Fruit fly (Drosophila melanogaster) whole organism, embryonic: ENCODE measurements around the gene CG7806.
A peak's percentile ranks its signal among the peaks of the same experiment; 100 is the strongest.

Experiments used
- ATbp ChIP-seq: fragments of 200-800 bp; sonication (Bioruptor generic); optimal IDR thresholded peaks from 2 replicates; lab custom pipeline; 2017; ENCODE audit warnings: missing biosample characterization, mild to moderate bottlenecking, missing genetic modification characterization, missing genetic modification reagents
- Atf-2 ChIP-seq: fragments of 200-800 bp; sonication (Bioruptor generic); optimal IDR thresholded peaks from 2 replicates; lab custom pipeline; 2016; ENCODE audit warnings: missing biosample characterization, missing genetic modification characterization
- CG11504 ChIP-seq: fragments of 200-800 bp; sonication (Bioruptor generic); optimal IDR thresholded peaks from 3 replicates; lab custom pipeline; 2019; ENCODE audit warnings: missing biosample characterization, mild to moderate bottlenecking, missing genetic modification characterization, moderate library complexity
- CG11696 ChIP-seq: fragments of 200-800 bp; sonication (Bioruptor generic); IDR thresholded peaks from 2 replicates; pipeline ENCODE4 v1.3.6; 2022; ENCODE audit warnings: missing biosample characterization, missing genetic modification characterization
- CG12744 ChIP-seq: fragments of 200-800 bp; sonication (Bioruptor generic); optimal IDR thresholded peaks from 2 replicates; lab custom pipeline; 2016; ENCODE audit warnings: missing biosample characterization, missing genetic modification characterization
- CG15479 ChIP-seq: fragments of 200-800 bp; sonication (Bioruptor generic); optimal IDR thresholded peaks from 3 replicates; lab custom pipeline; 2019; ENCODE audit warnings: missing biosample characterization, mild to moderate bottlenecking, missing genetic modification characterization, moderate library complexity
- CG1603 ChIP-seq: fragments of 200-800 bp; sonication (Bioruptor generic); optimal IDR thresholded peaks from 2 replicates; lab custom pipeline; 2019; ENCODE audit warnings: missing biosample characterization, mild to moderate bottlenecking, missing genetic modification characterization, moderate library complexity
- CG16779 ChIP-seq: fragments of 200-800 bp; sonication (Bioruptor generic); IDR thresholded peaks from 2 replicates; pipeline ENCODE4 v1.3.6; 2022; ENCODE audit warnings: missing biosample characterization, missing genetic modification characterization
- CG17385 ChIP-seq: fragments of 200-800 bp; sonication (Bioruptor generic); optimal IDR thresholded peaks from 3 replicates; lab custom pipeline; 2018; ENCODE audit warnings: missing biosample characterization, mild to moderate bottlenecking, missing genetic modification characterization
- CG30020 ChIP-seq: fragments of 200-800 bp; optimal IDR thresholded peaks from 2 replicates; lab custom pipeline; 2019; ENCODE audit warnings: missing biosample characterization, mild to moderate bottlenecking, missing genetic modification characterization, moderate library complexity
- CG34376 ChIP-seq: fragments of 200-800 bp; sonication (Bioruptor generic); optimal IDR thresholded peaks from 2 replicates; lab custom pipeline; 2018; ENCODE audit warnings: missing biosample characterization, mild to moderate bottlenecking, missing genetic modification characterization
- CG3995 ChIP-seq: fragments of 200-800 bp; sonication (Bioruptor generic); optimal IDR thresholded peaks from 3 replicates; lab custom pipeline; 2016; ENCODE audit warnings: missing biosample characterization, missing genetic modification characterization
- CG7745 ChIP-seq: fragments of 200-800 bp; sonication (Bioruptor generic); optimal IDR thresholded peaks from 2 replicates; lab custom pipeline; 2018; ENCODE audit warnings: missing biosample characterization, mild to moderate bottlenecking, missing genetic modification characterization, moderate library complexity
- CG7963 ChIP-seq: fragments of 200-800 bp; sonication (Bioruptor generic); IDR thresholded peaks from 3 replicates; pipeline ENCODE4 v1.3.6; 2022; ENCODE audit warnings: missing biosample characterization, missing genetic modification characterization; ENCODE audit not compliant: partially characterized antibody
- CG8290 ChIP-seq, 3 experiments: fragments of 200-800 bp; sonication (Bioruptor generic); optimal IDR thresholded peaks; 2 replicates each; lab custom pipeline; 2016 to 2019; ENCODE audit warnings: missing biosample characterization in 3 of 3, missing genetic modification characterization in 3 of 3, mild to moderate bottlenecking in 2 of 3, moderate library complexity in 1 of 3
- CHES-1-like ChIP-seq: fragments of 200-800 bp; sonication (Bioruptor generic); optimal IDR thresholded peaks from 2 replicates; lab custom pipeline; 2016; ENCODE audit warnings: missing biosample characterization, missing genetic modification characterization
- CrebB ChIP-seq: fragments of 200-800 bp; sonication (Bioruptor generic); optimal IDR thresholded peaks from 3 replicates; lab custom pipeline; 2018; ENCODE audit warnings: missing biosample characterization, mild to moderate bottlenecking, missing genetic modification characterization
- Dip3 ChIP-seq: fragments of 200-800 bp; sonication (Bioruptor generic); optimal IDR thresholded peaks from 3 replicates; lab custom pipeline; 2016; ENCODE audit warnings: missing biosample characterization, missing genetic modification characterization
- Dll ChIP-seq: fragments of 200-800 bp; sonication (Bioruptor generic); IDR thresholded peaks from 4 replicates; pipeline ENCODE4 v1.3.6; 2022; ENCODE audit warnings: missing biosample characterization, missing genetic modification characterization; ENCODE audit not compliant: partially characterized antibody
- Fer3 ChIP-seq: fragments of 200-800 bp; sonication (Bioruptor generic); optimal IDR thresholded peaks from 2 replicates; lab custom pipeline; 2018; ENCODE audit warnings: missing biosample characterization, mild to moderate bottlenecking, missing genetic modification characterization, moderate library complexity
- HmgZ ChIP-seq: fragments of 200-800 bp; sonication (Bioruptor generic); optimal IDR thresholded peaks from 2 replicates; lab custom pipeline; 2018; ENCODE audit warnings: missing biosample characterization, mild to moderate bottlenecking, missing genetic modification characterization
- Hr3 ChIP-seq: fragments of 200-800 bp; sonication (Bioruptor generic); optimal IDR thresholded peaks from 3 replicates; lab custom pipeline; 2016; ENCODE audit warnings: missing biosample characterization, missing genetic modification characterization
- Hr51 ChIP-seq, 2 experiments: fragments of 200-800 bp; sonication (Bioruptor generic); optimal IDR thresholded peaks; 2 replicates in 1 of 2; 3 replicates in 1 of 2; lab custom pipeline; 2016 to 2018; ENCODE audit warnings: missing biosample characterization in 2 of 2, missing genetic modification characterization in 2 of 2, mild to moderate bottlenecking in 1 of 2, moderate library complexity in 1 of 2
- Lhr ChIP-seq: fragments of 200-800 bp; sonication (Bioruptor generic); optimal IDR thresholded peaks from 3 replicates; lab custom pipeline; 2017; ENCODE audit warnings: mild to moderate bottlenecking, missing biosample characterization, missing genetic modification reagents, missing genetic modification characterization
- Pdp1 ChIP-seq, 2 experiments: fragments of 200-800 bp; sonication (Bioruptor generic); optimal IDR thresholded peaks; 3 replicates each; lab custom pipeline; 2016; ENCODE audit warnings: missing biosample characterization in 2 of 2, missing genetic modification characterization in 2 of 2, mild to moderate bottlenecking in 1 of 2, moderate library complexity in 1 of 2
- Poxn ChIP-seq: fragments of 200-800 bp; sonication (Bioruptor generic); IDR thresholded peaks from 2 replicates; pipeline ENCODE4 v1.3.6; 2022; ENCODE audit warnings: missing biosample characterization, missing genetic modification characterization
- Sin3A ChIP-seq: fragments of >200 bp; optimal IDR thresholded peaks from 2 replicates; lab custom pipeline; 2018
- bigmax ChIP-seq: fragments of 200-800 bp; sonication (Bioruptor generic); optimal IDR thresholded peaks from 2 replicates; lab custom pipeline; 2018; ENCODE audit warnings: missing biosample characterization, mild to moderate bottlenecking, missing genetic modification characterization
- btn ChIP-seq: fragments of 200-800 bp; sonication (Bioruptor generic); optimal IDR thresholded peaks from 2 replicates; lab custom pipeline; 2016; ENCODE audit warnings: missing biosample characterization, missing genetic modification characterization
- ci ChIP-seq: fragments of 200-800 bp; sonication (Bioruptor generic); IDR thresholded peaks from 3 replicates; pipeline ENCODE4 v1.3.6; 2022; ENCODE audit warnings: missing biosample characterization, missing genetic modification characterization
- crc ChIP-seq: fragments of 200-800 bp; sonication (Bioruptor generic); optimal IDR thresholded peaks from 2 replicates; lab custom pipeline; 2016; ENCODE audit warnings: missing biosample characterization, missing genetic modification characterization
- dm ChIP-seq: fragments of 200-800 bp; sonication (Bioruptor generic); optimal IDR thresholded peaks from 3 replicates; lab custom pipeline; 2016; ENCODE audit warnings: missing biosample characterization, missing genetic modification characterization
- dmrt11E ChIP-seq: fragments of 200-800 bp; sonication (Bioruptor generic); optimal IDR thresholded peaks from 3 replicates; lab custom pipeline; 2018; ENCODE audit warnings: missing biosample characterization, mild to moderate bottlenecking, missing genetic modification characterization, moderate library complexity
- dpn ChIP-seq, 2 experiments: fragments of 200-800 bp; sonication (Bioruptor generic); optimal IDR thresholded peaks; 3 replicates each; lab custom pipeline; 2016; ENCODE audit warnings: missing biosample characterization in 2 of 2, missing genetic modification characterization in 2 of 2
- gcm ChIP-seq: fragments of 200-800 bp; sonication (Bioruptor generic); optimal IDR thresholded peaks from 2 replicates; lab custom pipeline; 2019; ENCODE audit warnings: missing biosample characterization, mild to moderate bottlenecking, missing genetic modification characterization, moderate library complexity
- grau ChIP-seq: fragments of 200-800 bp; optimal IDR thresholded peaks from 3 replicates; lab custom pipeline; 2019; ENCODE audit warnings: missing biosample characterization, mild to moderate bottlenecking, missing genetic modification characterization, moderate library complexity
- grn ChIP-seq: fragments of 200-800 bp; sonication (Bioruptor generic); optimal IDR thresholded peaks from 3 replicates; lab custom pipeline; 2017; ENCODE audit warnings: missing biosample characterization, missing genetic modification characterization
- gro ChIP-seq: fragments of 200-800 bp; sonication (Bioruptor generic); optimal IDR thresholded peaks from 2 replicates; lab custom pipeline; 2016; ENCODE audit warnings: missing biosample characterization, missing genetic modification characterization
- hbn ChIP-seq: fragments of 200-800 bp; sonication (Bioruptor generic); IDR thresholded peaks from 2 replicates; pipeline ENCODE4 v1.3.6; 2022; ENCODE audit warnings: missing biosample characterization, missing genetic modification characterization; ENCODE audit not compliant: partially characterized antibody
- oc ChIP-seq: fragments of 200-800 bp; sonication (Bioruptor generic); optimal IDR thresholded peaks from 2 replicates; lab custom pipeline; 2018; ENCODE audit warnings: missing biosample characterization, mild to moderate bottlenecking, missing genetic modification characterization, moderate library complexity
- ranshi ChIP-seq: fragments of 200-800 bp; sonication (Bioruptor generic); IDR thresholded peaks from 2 replicates; pipeline ENCODE4 v1.3.6; 2022; ENCODE audit warnings: missing biosample characterization, missing genetic modification characterization
- sens ChIP-seq: fragments of 200-800 bp; sonication (Bioruptor generic); peaks from one replicate; lab custom pipeline; 2016; ENCODE audit warnings: missing biosample characterization, missing genetic modification characterization
- sna ChIP-seq: fragments of 200-800 bp; sonication (Bioruptor generic); IDR thresholded peaks from 2 replicates; pipeline ENCODE4 v1.3.6; 2022; ENCODE audit warnings: missing biosample characterization, missing genetic modification characterization; ENCODE audit not compliant: partially characterized antibody
- sug ChIP-seq: fragments of 200-800 bp; optimal IDR thresholded peaks from 2 replicates; lab custom pipeline; 2019; ENCODE audit warnings: missing biosample characterization, mild to moderate bottlenecking, missing genetic modification characterization, moderate library complexity
- tap ChIP-seq: fragments of 200-800 bp; optimal IDR thresholded peaks from 3 replicates; lab custom pipeline; 2019; ENCODE audit warnings: missing biosample characterization, mild to moderate bottlenecking, missing genetic modification characterization, moderate library complexity
- tll ChIP-seq, 2 experiments: fragments of 200-800 bp in 1 of 2; fragments of >200 bp in 1 of 2; sonication (Bioruptor generic) in 1 of 2; optimal IDR thresholded peaks; 2 replicates each; lab custom pipeline; 2017 to 2019; ENCODE audit warnings: missing biosample characterization in 2 of 2, missing genetic modification characterization in 2 of 2, mild to moderate bottlenecking in 1 of 2, moderate library complexity in 1 of 2
- usp ChIP-seq: fragments of >200 bp; optimal IDR thresholded peaks from 2 replicates; lab custom pipeline; 2017; ENCODE audit warnings: missing biosample characterization, missing genetic modification characterization

CG7806 gene

dm6 chr2L:8364006-8364956 lies 53.1 kb downstream of the CG7806 start, which contains the start of the genes RpS13 and CSN8 (continued):
- TF ChIP-seq usp (GFP tag; lab: Kevin White, UChicago) = no peak
- TF ChIP-seq oc (tag; lab: Kevin White, UChicago) = no peak
- TF ChIP-seq CrebB (tag; lab: Kevin White, UChicago) = no peak
- TF ChIP-seq dmrt11E (tag; lab: Kevin White, UChicago) = no peak
- peak; percentile 36 for TF ChIP-seq HmgZ (tag; lab: Kevin White, UChicago)
- TF ChIP-seq crc = no peak
- no peak for TF ChIP-seq Fer3
- peak; percentile 29 for TF ChIP-seq gro
- TF ChIP-seq CG11504 = peak; percentile 44
- TF ChIP-seq CG12744 = no peak
- TF ChIP-seq gcm (GFP tag; lab: Kevin White, UChicago) = peak; percentile 3
- TF ChIP-seq CG34376 = peak; percentile 68
- TF ChIP-seq CHES-1-like = peak; percentile 8
- no peak for TF ChIP-seq ATbp (GFP tag; lab: Kevin White, UChicago)
- TF ChIP-seq CG8290 (GFP tag; optimal IDR thresholded peaks at IDR 0.05; lab: Kevin White, UChicago) = no peak
- peak in 1 of 2 experiments; percentile 36 for TF ChIP-seq CG8290 (tag; optimal IDR thresholded peaks at IDR 0.05; lab: Kevin White, UChicago)
- TF ChIP-seq sug (tag; lab: Kevin White, UChicago) = peak; percentile 55
- peak; percentile 81 for TF ChIP-seq CG3995 (GFP tag; lab: Kevin White, UChicago)
- TF ChIP-seq ci (GFP tag; lab: Robert Waterston, UW) = 0 out of 3 replicates have a peak, but pooled peaks have one; percentile 15
- TF ChIP-seq CG17385 = peak; percentile 29
- 0 out of 2 replicates have a peak, but pooled peaks have one; percentile 31 for TF ChIP-seq CG16779 (GFP tag; lab: Robert Waterston, UW)
- peak; percentile 11 for TF ChIP-seq tap (tag; lab: Kevin White, UChicago)
- TF ChIP-seq CG7963 = peak; percentile 85
- peak; percentile 64 for TF ChIP-seq CG30020 (tag; lab: Kevin White, UChicago)
- no peak for TF ChIP-seq btn (GFP tag; lab: Kevin White, UChicago)
- peak; percentile 7 for TF ChIP-seq grau (tag; lab: Kevin White, UChicago)
- TF ChIP-seq Dip3 (GFP tag; lab: Kevin White, UChicago) = peak; percentile 7
- TF ChIP-seq dpn (GFP tag; optimal IDR thresholded peaks at IDR 0.05; lab: Kevin White, UChicago) = no peak
- TF ChIP-seq Sin3A (lab: Kevin White, UChicago) = peak; percentile 93
- TF ChIP-seq Poxn (GFP tag; lab: Robert Waterston, UW) = no peak
- no peak for TF ChIP-seq ranshi (GFP tag; lab: Robert Waterston, UW)
- TF ChIP-seq Pdp1 (GFP tag; optimal IDR thresholded peaks at IDR 0.05; lab: Kevin White, UChicago) = peak in 1 of 2 experiments; percentile 9
- no peak for TF ChIP-seq Hr3 (GFP tag; lab: Kevin White, UChicago)
- TF ChIP-seq hbn (GFP tag; lab: Robert Waterston, UW) = peak; percentile 93
- TF ChIP-seq CG11696 (GFP tag; lab: Robert Waterston, UW) = no peak
- TF ChIP-seq dm (GFP tag; lab: Kevin White, UChicago) = peak; percentile 92
- TF ChIP-seq sens (GFP tag; lab: Kevin White, UChicago) = peak; percentile 82
- TF ChIP-seq Dll (GFP tag; lab: Robert Waterston, UW) = peak; percentile 97
- no peak for TF ChIP-seq tll (GFP tag; optimal IDR thresholded peaks at IDR 0.05; lab: Kevin White, UChicago)
- TF ChIP-seq CG7745 (tag; lab: Kevin White, UChicago) = no peak
- TF ChIP-seq Atf-2 (GFP tag; lab: Kevin White, UChicago) = no peak
- TF ChIP-seq grn (GFP tag; lab: Kevin White, UChicago) = peak; percentile 26
- peak; percentile 62 for TF ChIP-seq CG1603
- peak; percentile 95 for TF ChIP-seq bigmax
- peak; percentile 57 for TF ChIP-seq Lhr (GFP tag; lab: Kevin White, UChicago)
- peak in 1 of 2 experiments; percentile 6 for TF ChIP-seq Hr51 (GFP tag; optimal IDR thresholded peaks at IDR 0.05; lab: Kevin White, UChicago)
- peak; percentile 95 for TF ChIP-seq sna
- TF ChIP-seq CG15479 (GFP tag; lab: Kevin White, UChicago) = no peak
